Worm (Caenorhabditis elegans): ENCODE results near the gene cyn-6.
A peak's percentile ranks its signal among the peaks of the same experiment; 100 is the strongest.

cyn-6 gene

ce11 chrIII:759675-760074 is 13.5 kb upstream of the cyn-6 start:
- TF ChIP-seq cebp-1 (GFP tag; IDR thresholded peaks at IDR 0.05) = no peak
- TF ChIP-seq cebp-1 (tag; optimal IDR thresholded peaks at IDR 0.05) = peak; percentile 23
- TF ChIP-seq F22D6.2 (tag; optimal IDR thresholded peaks at IDR 0.05) = no peak
- TF ChIP-seq lin-40 (tag; optimal IDR thresholded peaks at IDR 0.05) = no peak
- TF ChIP-seq unc-130 (GFP tag; optimal IDR thresholded peaks at IDR 0.05) = no peak
- no peak for TF ChIP-seq Y56A3A.18 (GFP tag; IDR thresholded peaks at IDR 0.05)

- no peak for TF ChIP-seq hmg-1.2 (GFP tag; IDR thresholded peaks at IDR 0.05)
- no peak for TF ChIP-seq athp-1 (tag; optimal IDR thresholded peaks at IDR 0.05)
- no peak for TF ChIP-seq F57C9.4 (tag; optimal IDR thresholded peaks at IDR 0.05)
- no peak for TF ChIP-seq hrde-1 (tag; optimal IDR thresholded peaks at IDR 0.05; ENCODE audit: borderline replicate concordance)
- no peak for TF ChIP-seq F22D6.2 (tag; optimal IDR thresholded peaks at IDR 0.05)
- TF ChIP-seq die-1 (tag; optimal IDR thresholded peaks at IDR 0.05) = no peak
- TF ChIP-seq egl-18 (GFP tag; IDR thresholded peaks at IDR 0.05) = no peak
- TF ChIP-seq madf-8 (GFP tag; conservative IDR thresholded peaks at IDR 0.05) = no peak
- TF ChIP-seq F39B2.1 (GFP tag; IDR thresholded peaks at IDR 0.05) = no peak
- no peak for TF ChIP-seq dpff-1 (tag; optimal IDR thresholded peaks at IDR 0.05)
- no peak for TF ChIP-seq hlh-26 (GFP tag; conservative IDR thresholded peaks at IDR 0.05)
- TF ChIP-seq aptf-2 (GFP tag; conservative IDR thresholded peaks at IDR 0.05) = no peak
- TF ChIP-seq lin-26 (GFP tag; IDR thresholded peaks at IDR 0.05) = no peak
- no peak for TF ChIP-seq Y67H2A.10 (GFP tag; conservative IDR thresholded peaks at IDR 0.05)
- TF ChIP-seq rec-8 (tag; optimal IDR thresholded peaks at IDR 0.05) = no peak
- no peak for TF ChIP-seq efl-1 (GFP tag; optimal IDR thresholded peaks at IDR 0.05)
- TF ChIP-seq F52B5.7 (tag; optimal IDR thresholded peaks at IDR 0.05) = no peak
- TF ChIP-seq nhr-80 (tag; optimal IDR thresholded peaks at IDR 0.05) = no peak
- no peak for TF ChIP-seq ceh-79 (tag; optimal IDR thresholded peaks at IDR 0.05)
- no peak for TF ChIP-seq F37B4.10 (GFP tag; IDR thresholded peaks at IDR 0.05)
Observed at ce11 chrIII:761476-761875, 11.7 kb upstream of the cyn-6 start, which contains the start of gene nlp-52. Gene nlp-52 (plus strand): TSS chrIII:761776.

- TF ChIP-seq hsf-1 (GFP tag; IDR thresholded peaks at IDR 0.05) = no peak
- TF ChIP-seq Y56A3A.18 (GFP tag; IDR thresholded peaks at IDR 0.05) = no peak
- TF ChIP-seq T26A5.8 (tag; optimal IDR thresholded peaks at IDR 0.05) = no peak
- no peak for TF ChIP-seq K11D2.4 (GFP tag; IDR thresholded peaks at IDR 0.05)
- no peak for TF ChIP-seq K12H6.12 (tag; optimal IDR thresholded peaks at IDR 0.05)
- no peak for TF ChIP-seq somi-1 (GFP tag; optimal IDR thresholded peaks at IDR 0.05)
- TF ChIP-seq snpc-1.3 (tag; optimal IDR thresholded peaks at IDR 0.05; ENCODE audit: insufficient read depth) = no peak
- TF ChIP-seq cebp-1 (GFP tag; IDR thresholded peaks at IDR 0.05) = no peak
- no peak for TF ChIP-seq cebp-1 (tag; optimal IDR thresholded peaks at IDR 0.05)
- TF ChIP-seq mcd-1 (GFP tag; IDR thresholded peaks at IDR 0.05) = no peak
- no peak for TF ChIP-seq ceh-100 (GFP tag; IDR thresholded peaks at IDR 0.05)
- no peak for TF ChIP-seq repo-1 (tag; optimal IDR thresholded peaks at IDR 0.05)
Observed at ce11 chrIII:762508-762907, 10.7 kb upstream of the cyn-6 start.

- no peak for TF ChIP-seq F55B11.4 (tag; optimal IDR thresholded peaks at IDR 0.05; ENCODE audit: borderline replicate concordance, insufficient read depth)
- TF ChIP-seq K12H6.12 (tag; optimal IDR thresholded peaks at IDR 0.05) = peak; percentile 43
- TF ChIP-seq dox-1 (GFP tag; IDR thresholded peaks at IDR 0.05) = no peak
- TF ChIP-seq lin-40 (tag; optimal IDR thresholded peaks at IDR 0.05) = no peak
- no peak for TF ChIP-seq nhr-80 (tag; optimal IDR thresholded peaks at IDR 0.05)
- TF ChIP-seq die-1 (tag; optimal IDR thresholded peaks at IDR 0.05) = no peak
- no peak for TF ChIP-seq madf-8 (GFP tag; conservative IDR thresholded peaks at IDR 0.05)
- TF ChIP-seq cebp-1 (GFP tag; IDR thresholded peaks at IDR 0.05) = no peak
- peak; percentile 32 for TF ChIP-seq cebp-1 (tag; optimal IDR thresholded peaks at IDR 0.05)
- TF ChIP-seq chd-7 (tag; optimal IDR thresholded peaks at IDR 0.05) = no peak
- no peak for TF ChIP-seq bed-2 (GFP tag; IDR thresholded peaks at IDR 0.05)
- no peak for TF ChIP-seq nfyb-1 (GFP tag; IDR thresholded peaks at IDR 0.05)
- no peak for TF ChIP-seq ceh-100 (GFP tag; IDR thresholded peaks at IDR 0.05)
- no peak for TF ChIP-seq lsl-1 (GFP tag; optimal IDR thresholded peaks at IDR 0.05)
- no peak for TF ChIP-seq nfya-1 (tag; optimal IDR thresholded peaks at IDR 0.05; ENCODE audit: borderline replicate concordance, insufficient read depth)
- TF ChIP-seq K11D2.4 (GFP tag; IDR thresholded peaks at IDR 0.05) = no peak
- TF ChIP-seq attf-3 (GFP tag; conservative IDR thresholded peaks at IDR 0.05) = no peak
- no peak for TF ChIP-seq madf-10 (tag; optimal IDR thresholded peaks at IDR 0.05)
- no peak for TF ChIP-seq hmg-20 (GFP tag; IDR thresholded peaks at IDR 0.05)
Observed at ce11 chrIII:764404-764803, 8.8 kb upstream of the cyn-6 start.
